Worm (Caenorhabditis elegans): ENCODE results near the gene aff-1.

Gene aff-1

ce11 chrII:6822347-6822746 lies 41.2 kb downstream of the aff-1 start (continued):
- peak; percentile 81 for TF ChIP-seq nhr-20 (tag; optimal IDR thresholded peaks at IDR 0.05)
- peak in 1 of 2 experiments; percentile 40 for TF ChIP-seq lin-35 (GFP tag; optimal IDR thresholded peaks at IDR 0.05)
- peak; percentile 14 for TF ChIP-seq nhr-11 (tag; optimal IDR thresholded peaks at IDR 0.05)
- TF ChIP-seq mdl-1 (tag; optimal IDR thresholded peaks at IDR 0.05): peak in 1 of 2 experiments; percentile 44
- TF ChIP-seq rnt-1 (tag; optimal IDR thresholded peaks at IDR 0.05): peak; percentile 87
- TF ChIP-seq elt-3 (tag; optimal IDR thresholded peaks at IDR 0.05): peak; percentile 14 to 89 (median 58)
- TF ChIP-seq C16A3.4 (tag; optimal IDR thresholded peaks at IDR 0.05): peak; percentile 41
- TF ChIP-seq isw-1 (GFP tag; IDR thresholded peaks at IDR 0.05): no peak
- TF ChIP-seq lir-3 (tag; optimal IDR thresholded peaks at IDR 0.05; ENCODE audit: poor library complexity): no peak
- no peak for TF ChIP-seq nhr-47 (tag; optimal IDR thresholded peaks at IDR 0.05)
- TF ChIP-seq lsy-2 (tag; optimal IDR thresholded peaks at IDR 0.05): peak; percentile 41 to 70
- TF ChIP-seq sup-37 (GFP tag; optimal IDR thresholded peaks at IDR 0.05): peak; percentile 20

ce11 chrII:6821832-6822231 lies 41.7 kb downstream of the aff-1 start:
- TF ChIP-seq nhr-47 (tag; optimal IDR thresholded peaks at IDR 0.05): no peak
- TF ChIP-seq tlp-1 (tag; optimal IDR thresholded peaks at IDR 0.05): peak; percentile 72
- peak; percentile 44 for TF ChIP-seq nhr-20 (tag; optimal IDR thresholded peaks at IDR 0.05)
- peak in 3 of 6 experiments; percentile 4 to 50 (median 33) for TF ChIP-seq elt-3 (tag; optimal IDR thresholded peaks at IDR 0.05)
- TF ChIP-seq efl-1 (optimal IDR thresholded peaks at IDR 0.05): no peak
- no peak for TF ChIP-seq efl-1 (GFP tag; optimal IDR thresholded peaks at IDR 0.05 in 1 of 2)
- no peak for TF ChIP-seq ceh-88 (GFP tag; IDR thresholded peaks at IDR 0.05)
- TF ChIP-seq egl-27 (tag; optimal IDR thresholded peaks at IDR 0.05): no peak
- TF ChIP-seq fkh-8 (tag; optimal IDR thresholded peaks at IDR 0.05): no peak
- TF ChIP-seq ceh-63 (GFP tag; optimal IDR thresholded peaks at IDR 0.05): no peak
- peak; percentile 80 for TF ChIP-seq elt-2 (tag; optimal IDR thresholded peaks at IDR 0.05)
- no peak for TF ChIP-seq lin-15B (tag; optimal IDR thresholded peaks at IDR 0.05)

DNA sequence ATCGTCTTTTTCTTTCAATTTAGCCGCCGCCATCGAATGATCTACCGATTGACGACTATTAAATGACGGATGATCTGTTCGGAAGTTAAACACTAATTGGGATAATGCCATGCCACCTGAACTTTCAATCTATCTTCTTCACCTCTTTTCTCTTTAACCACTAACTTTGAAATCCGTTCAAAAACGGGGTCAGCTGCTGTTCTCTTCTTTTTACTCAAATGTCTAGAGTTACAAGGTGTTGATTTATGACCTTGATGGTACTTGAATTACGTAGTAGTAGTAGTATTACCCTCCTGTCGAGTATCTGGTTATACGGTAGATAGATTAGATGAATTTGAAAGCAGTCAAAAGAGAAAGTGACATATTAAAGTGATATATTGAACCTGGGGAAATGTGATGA lies 42.4 kb downstream of the aff-1 start:
- TF ChIP-seq jun-1 (tag; optimal IDR thresholded peaks at IDR 0.05) (no peak), nhr-71 (tag; optimal IDR thresholded peaks at IDR 0.05) (peak; percentile 33), lin-14 (GFP tag; optimal IDR thresholded peaks at IDR 0.05) (peak; percentile 78), pag-3 (tag; optimal IDR thresholded peaks at IDR 0.05; ENCODE audit: borderline replicate concordance, insufficient read depth) (peak; percentile 27), nhr-85 (tag) (peak; percentile 96), mep-1 (tag; optimal IDR thresholded peaks at IDR 0.05) (peak; percentile 51), hlh-17 (GFP tag; optimal IDR thresholded peaks at IDR 0.05; ENCODE audit: borderline replicate concordance) (no peak), unc-62 (GFP tag; optimal IDR thresholded peaks at IDR 0.05) (no peak), elt-3 (tag; optimal IDR thresholded peaks at IDR 0.05) (peak in 2 of 6 experiments; percentile 6 to 28), sox-4 (tag; optimal IDR thresholded peaks at IDR 0.05) (no peak), elt-2 (tag; optimal IDR thresholded peaks at IDR 0.05) (no peak), blmp-1 (tag; optimal IDR thresholded peaks at IDR 0.05) (peak; percentile 88), fkh-8 (tag; optimal IDR thresholded peaks at IDR 0.05) (no peak), unc-130 (tag; optimal IDR thresholded peaks at IDR 0.05) (peak; percentile 47), nhr-77 (tag; optimal IDR thresholded peaks at IDR 0.05) (peak; percentile 8), tlp-1 (tag; optimal IDR thresholded peaks at IDR 0.05) (no peak), grh-1 (GFP tag; IDR thresholded peaks at IDR 0.05) (peak; percentile 37), snu-23 (GFP tag; optimal IDR thresholded peaks at IDR 0.05) (peak; percentile 37), ces-1 (GFP tag; optimal IDR thresholded peaks at IDR 0.05) (no peak), C16A3.4 (tag; optimal IDR thresholded peaks at IDR 0.05) (no peak), nhr-20 (tag; optimal IDR thresholded peaks at IDR 0.05) (peak; percentile 47), efl-1 (optimal IDR thresholded peaks at IDR 0.05) (peak in 1 of 2 experiments; percentile 1), efl-1 (GFP tag; optimal IDR thresholded peaks at IDR 0.05 in 1 of 2) (no peak), irx-1 (tag; optimal IDR thresholded peaks at IDR 0.05) (peak; percentile 31), rnt-1 (tag; optimal IDR thresholded peaks at IDR 0.05) (peak; percentile 24), lsy-2 (tag; optimal IDR thresholded peaks at IDR 0.05) (peak in 1 of 2 experiments; percentile 59)

All from whole organism, L1 larva.